Fruit fly (Drosophila melanogaster): Measurements from ENCODE around the gene CG14323.

The CG14323 gene

DNA sequence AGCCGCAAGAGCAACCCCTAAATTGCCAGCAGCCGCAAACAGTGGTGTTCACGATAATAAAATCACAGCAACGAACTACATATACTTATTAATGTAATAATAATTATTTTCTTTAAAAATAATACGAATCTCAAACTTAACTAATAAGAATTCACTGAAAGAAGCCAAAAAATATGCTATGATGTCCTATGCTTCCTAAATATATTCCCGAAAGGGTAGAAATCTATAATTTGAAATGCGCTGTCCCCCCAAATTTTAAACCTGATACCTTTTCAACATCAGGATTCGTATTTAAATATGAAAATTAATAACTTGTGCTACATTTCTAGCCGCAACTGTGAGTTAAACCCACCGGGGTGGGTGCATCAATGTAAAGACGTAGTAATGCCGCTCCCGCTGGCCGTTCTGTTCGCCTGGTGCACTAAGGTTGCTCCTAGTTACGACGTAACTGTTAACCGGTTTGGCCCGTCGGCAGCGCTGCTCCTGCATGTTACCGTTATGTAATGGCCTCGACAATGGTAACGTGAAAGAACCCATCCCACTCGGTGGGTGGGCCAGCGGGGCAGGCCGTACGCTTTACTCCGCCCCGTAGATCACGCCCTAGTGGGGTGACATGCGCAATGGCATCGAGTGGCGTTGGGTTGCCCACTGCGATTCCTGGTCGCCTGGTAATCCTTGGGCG, 17.6 kb downstream of the CG14323 start (continued):
- TF ChIP-seq hbn (GFP tag; IDR thresholded peaks at IDR 0.05; ENCODE audit: partially characterized antibody) (no peak), CG8290 (GFP tag; optimal IDR thresholded peaks at IDR 0.05) (peak; percentile 70), CG8290 (tag; optimal IDR thresholded peaks at IDR 0.05) (peak in 1 of 2 experiments; percentile 53), vnd (GFP tag; IDR thresholded peaks at IDR 0.05; ENCODE audit: partially characterized antibody) (0 out of 3 replicates have a peak, but pooled peaks have one; percentile 27), CG11723 (GFP tag; optimal IDR thresholded peaks at IDR 0.05) (peak; percentile 70), CG10654 (GFP tag; optimal IDR thresholded peaks at IDR 0.05) (peak; percentile 59), TFAM (GFP tag; optimal IDR thresholded peaks at IDR 0.05) (peak; percentile 19), phol (tag; optimal IDR thresholded peaks at IDR 0.05) (peak; percentile 89), CG6765 (GFP tag; optimal IDR thresholded peaks at IDR 0.05) (peak; percentile 79), gsb (GFP tag; IDR thresholded peaks at IDR 0.05) (no peak; the same call in 1 of the 2 replicates), CG7839 (tag; optimal IDR thresholded peaks at IDR 0.05) (peak; percentile 90), Kr (GFP tag; optimal IDR thresholded peaks at IDR 0.05) (peak; percentile 100), seq (GFP tag; IDR thresholded peaks at IDR 0.05) (peak; percentile 46; the same call in 1 of the 2 replicates), peb (GFP tag; IDR thresholded peaks at IDR 0.05) (no peak; the same call in 1 of the 2 replicates), Mrtf (GFP tag; IDR thresholded peaks at IDR 0.05) (no peak; the same call in 2 of the 3 replicates), slou (GFP tag; optimal IDR thresholded peaks at IDR 0.05) (peak; percentile 11), CG4730 (GFP tag; IDR thresholded peaks at IDR 0.05) (0 out of 2 replicates have a peak, but pooled peaks have one; percentile 34), grn (GFP tag; optimal IDR thresholded peaks at IDR 0.05) (no peak), D19B (GFP tag; optimal IDR thresholded peaks at IDR 0.05) (peak; percentile 70), lbe (GFP tag; optimal IDR thresholded peaks at IDR 0.05) (no peak), chinmo (GFP tag; IDR thresholded peaks at IDR 0.05; ENCODE audit: partially characterized antibody) (peak; percentile 68; the same call in 1 of the 4 replicates), jumu (GFP tag; optimal IDR thresholded peaks at IDR 0.05) (no peak), CG10462 (GFP tag; optimal IDR thresholded peaks at IDR 0.05) (peak; percentile 80), CG16813 (GFP tag; IDR thresholded peaks at IDR 0.05; ENCODE audit: partially characterized antibody) (0 out of 3 replicates have a peak, but pooled peaks have one; percentile 16), cad (GFP tag; optimal IDR thresholded peaks at IDR 0.05) (no peak), Atf3 (GFP tag; optimal IDR thresholded peaks at IDR 0.05) (no peak), amos (GFP tag; IDR thresholded peaks at IDR 0.05; ENCODE audit: partially characterized antibody) (no peak; the same call in 1 of the 2 replicates), PHDP (tag; optimal IDR thresholded peaks at IDR 0.05) (peak; percentile 83), CG2202 (tag; optimal IDR thresholded peaks at IDR 0.05) (peak; percentile 82), D19A (tag; optimal IDR thresholded peaks at IDR 0.05) (peak; percentile 89), bbx (GFP tag; IDR thresholded peaks at IDR 0.05; ENCODE audit: partially characterized antibody) (no peak), CG11398 (GFP tag; optimal IDR thresholded peaks at IDR 0.05) (no peak), CG17829 (tag; optimal IDR thresholded peaks at IDR 0.05) (peak; percentile 91), al (GFP tag; IDR thresholded peaks at IDR 0.05) (0 out of 2 replicates have a peak, but pooled peaks have one; percentile 39), CG1233 (GFP tag; optimal IDR thresholded peaks at IDR 0.05) (peak; percentile 88), pfk (GFP tag; optimal IDR thresholded peaks at IDR 0.05) (no peak), Hr3 (GFP tag; optimal IDR thresholded peaks at IDR 0.05) (peak; percentile 76), mirr (GFP tag; optimal IDR thresholded peaks at IDR 0.05) (no peak), Lhr (GFP tag; optimal IDR thresholded peaks at IDR 0.05) (peak; percentile 9), ash1 (GFP tag; optimal IDR thresholded peaks at IDR 0.05) (no peak), HLHmδ (GFP tag; optimal IDR thresholded peaks at IDR 0.05) (no peak), CG10431 (GFP tag; optimal IDR thresholded peaks at IDR 0.05) (peak; percentile 66), CG31365 (tag; optimal IDR thresholded peaks at IDR 0.05) (peak; percentile 22), CG15514 (GFP tag; optimal IDR thresholded peaks at IDR 0.05) (peak; percentile 63), corto (GFP tag; optimal IDR thresholded peaks at IDR 0.05) (no peak), bab2 (GFP tag; optimal IDR thresholded peaks at IDR 0.05) (peak; percentile 20), bigmax (GFP tag; optimal IDR thresholded peaks at IDR 0.05) (no peak), Ets97D (GFP tag; optimal IDR thresholded peaks at IDR 0.05) (no peak), Hr39 (optimal IDR thresholded peaks at IDR 0.05) (no peak)

Measured in whole organism, embryonic.